Worm (Caenorhabditis elegans) whole organism, L4/young adult: ENCODE results near the gene his-60.

Experiments used
- W03F9.2 ChIP-seq: fragments of 150-350 bp; optimal IDR thresholded peaks from 2 replicates; lab custom pipeline; 2014; ENCODE audit warnings: missing biosample characterization, missing genetic modification characterization
- dao-5 ChIP-seq: sonication (generic microtip); optimal IDR thresholded peaks from 2 replicates; lab custom pipeline; 2016; ENCODE audit warnings: missing genotype, missing genetic modification characterization, moderate library complexity, missing compliant biosample characterization
- him-1 ChIP-seq: sonication (generic microtip); optimal IDR thresholded peaks from 2 replicates; lab custom pipeline; 2016; ENCODE audit warnings: missing genotype, missing genetic modification reagents, missing genetic modification characterization, missing compliant biosample characterization

The his-60 gene

DNA sequence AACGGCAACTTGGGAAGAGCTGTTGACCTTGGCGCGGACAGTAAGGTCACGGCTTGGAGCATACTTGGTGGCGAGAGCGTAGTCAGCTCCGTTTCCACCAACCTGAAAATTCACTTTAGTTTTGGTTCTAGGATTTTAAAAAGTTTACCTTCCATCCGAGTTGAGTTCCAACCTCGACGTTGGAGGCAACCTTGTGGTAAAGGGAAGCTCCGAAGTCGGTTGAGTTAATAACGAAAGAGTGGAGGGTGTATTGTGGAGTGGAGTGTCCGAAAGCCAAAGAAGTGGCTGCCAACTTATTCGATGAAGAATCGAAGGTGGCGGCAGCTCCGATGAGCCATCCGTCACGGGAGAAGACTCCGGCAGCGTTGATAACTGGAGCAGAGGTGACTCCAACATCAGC, 18.9 kb upstream of the his-60 start:
- TF ChIP-seq dao-5 (tag; lab: Kevin White, UChicago) = no peak
- no peak for TF ChIP-seq him-1 (tag; lab: Kevin White, UChicago)
- no peak for TF ChIP-seq W03F9.2

DNA sequence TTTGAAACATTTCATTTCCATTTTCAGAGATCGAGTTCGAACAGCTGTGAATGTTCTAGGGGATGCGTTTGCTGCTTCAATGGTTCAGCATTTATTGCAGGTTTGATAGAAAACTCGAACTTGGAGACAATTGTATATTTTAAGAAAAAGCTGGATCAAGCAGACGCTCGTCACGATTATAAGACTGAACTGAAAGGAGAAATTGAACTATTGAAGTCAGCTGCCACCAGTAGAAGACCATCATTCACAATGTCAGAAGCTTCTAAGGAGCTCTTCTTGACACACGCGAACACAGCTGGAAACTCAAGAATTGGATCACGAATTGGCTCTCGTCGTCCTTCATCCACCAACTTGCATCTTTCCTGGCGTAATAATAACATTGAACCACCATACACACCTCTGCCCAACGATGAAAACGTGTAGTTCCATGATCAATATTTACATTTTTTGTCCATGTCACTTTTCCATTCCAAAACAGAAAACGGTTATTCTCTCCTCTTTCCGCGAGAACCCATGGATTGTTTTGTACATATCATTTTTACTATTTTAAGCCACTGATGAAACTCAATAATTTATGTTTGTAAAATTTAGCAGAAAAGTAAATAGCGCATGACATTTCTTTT, 18.2 kb upstream of the his-60 start:
- TF ChIP-seq W03F9.2 (no peak), dao-5 (tag; lab: Kevin White, UChicago) (no peak), him-1 (tag; lab: Kevin White, UChicago) (no peak)

DNA sequence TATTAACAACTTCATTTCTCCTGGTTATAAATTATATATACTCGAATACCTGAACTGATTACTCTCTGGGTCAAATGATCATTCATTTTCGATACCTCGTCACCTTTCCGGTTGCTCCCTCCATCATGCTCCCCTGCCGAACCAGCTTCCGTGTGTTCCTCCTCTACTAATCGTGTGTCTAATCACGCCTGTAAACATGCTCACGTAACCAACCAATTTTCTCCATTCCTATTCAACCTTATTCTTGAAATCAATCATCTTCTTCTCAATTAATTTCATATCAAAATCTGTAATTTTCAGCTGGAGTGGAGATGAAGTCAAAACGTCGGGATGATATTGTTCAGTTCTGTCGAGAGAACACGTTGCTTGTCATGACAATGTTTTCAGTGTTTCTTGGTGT, 15.5 kb upstream of the his-60 start, which contains the start of gene glt-6:
Gene glt-6, plus strand, starts transcription at position 301 of the 400 bp plus-strand sequence.
- TF ChIP-seq W03F9.2 (no peak), him-1 (tag; lab: Kevin White, UChicago) (no peak), dao-5 (tag; lab: Kevin White, UChicago) (no peak)

DNA sequence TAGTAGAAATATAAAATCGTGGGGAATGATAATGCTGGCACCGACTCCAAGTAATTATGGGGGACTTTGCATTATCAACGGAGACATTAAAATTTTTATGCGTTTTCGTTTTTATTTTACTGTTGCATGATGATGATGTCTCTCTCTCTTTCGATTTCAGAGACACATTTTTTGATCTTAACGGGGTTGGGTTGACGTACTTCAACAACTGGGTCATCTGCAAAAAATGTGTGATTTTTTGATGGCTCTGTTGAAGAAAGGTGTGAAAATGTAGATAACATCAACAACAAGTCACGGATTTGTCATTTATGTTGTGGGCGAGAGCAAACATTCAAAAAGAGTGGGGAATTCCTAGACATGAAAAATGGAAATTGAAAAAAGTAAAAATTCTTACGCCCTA, 13.5 kb upstream of the his-60 start, which contains the start of gene F55G1.15:
Gene F55G1.15, minus strand, starts transcription at position 101 of the 400 bp plus-strand sequence.
- no peak for TF ChIP-seq him-1 (tag; lab: Kevin White, UChicago)
- no peak for TF ChIP-seq dao-5 (tag; lab: Kevin White, UChicago)
- TF ChIP-seq W03F9.2 = no peak

DNA sequence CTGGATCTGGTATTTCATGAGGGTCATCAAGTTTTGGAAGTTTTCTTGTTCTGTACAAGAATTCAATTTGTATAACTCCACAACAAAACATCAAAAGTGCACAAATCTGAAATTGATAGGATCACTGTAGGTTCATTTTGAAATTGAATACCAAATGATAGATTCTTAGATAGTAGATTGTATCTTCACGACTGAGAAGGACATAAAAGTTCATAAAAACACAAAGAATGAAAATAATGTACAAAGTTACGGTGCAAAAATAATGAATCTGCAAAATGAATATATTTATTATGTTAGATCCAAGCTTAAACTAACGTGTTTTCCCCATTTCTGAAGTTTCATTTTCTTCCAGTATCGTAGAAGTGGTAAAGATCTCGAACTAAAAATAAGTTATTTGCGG, 13.1 kb upstream of the his-60 start:
- TF ChIP-seq dao-5 (tag; lab: Kevin White, UChicago) = no peak
- TF ChIP-seq him-1 (tag; lab: Kevin White, UChicago) = no peak
- TF ChIP-seq W03F9.2 = no peak

DNA sequence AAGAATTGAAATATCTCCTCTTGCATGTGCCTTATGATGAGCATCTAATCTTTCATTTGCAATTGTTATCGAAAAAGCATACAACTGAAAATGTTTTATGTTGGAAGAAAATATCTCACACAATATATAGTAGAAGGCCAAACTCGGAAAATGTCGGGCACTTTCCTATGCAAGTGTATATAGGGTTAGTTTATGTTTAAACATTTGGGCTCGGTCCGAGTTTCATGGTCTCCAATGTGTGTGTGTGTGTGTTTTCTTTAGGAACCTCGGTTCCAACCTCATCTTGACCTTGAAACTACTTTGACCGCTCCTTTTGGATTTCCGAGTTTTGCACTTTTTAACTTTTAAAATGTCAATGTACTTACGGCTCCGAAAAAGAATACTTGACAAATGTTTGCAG, 11.5 kb upstream of the his-60 start:
- TF ChIP-seq him-1 (tag; lab: Kevin White, UChicago) (no peak), W03F9.2 (no peak), dao-5 (tag; lab: Kevin White, UChicago) (no peak)

DNA sequence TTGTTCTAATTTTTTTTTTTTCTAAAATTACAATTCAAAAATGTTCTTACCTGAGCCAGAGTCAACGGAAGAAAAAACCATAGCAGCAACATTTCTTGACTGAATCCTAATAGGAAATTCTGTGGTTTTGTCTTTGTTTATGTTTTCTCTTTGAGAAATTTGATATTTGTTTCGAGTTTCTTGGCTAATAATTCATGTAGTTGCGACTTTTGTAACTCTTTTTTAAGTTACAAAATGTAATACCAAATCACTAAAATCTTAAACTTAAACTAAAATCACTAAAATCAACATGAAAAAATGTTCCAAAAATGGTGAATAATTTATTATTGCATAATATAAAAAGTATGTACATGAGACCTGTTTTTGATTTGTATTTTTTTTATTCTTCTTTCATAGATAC, 10.0 kb upstream of the his-60 start, which contains the start of gene egas-4:
Gene egas-4, minus strand, starts transcription at position 101 of the 400 bp plus-strand sequence.
- TF ChIP-seq him-1 (tag; lab: Kevin White, UChicago) (no peak), W03F9.2 (no peak), dao-5 (tag; lab: Kevin White, UChicago) (no peak)

DNA sequence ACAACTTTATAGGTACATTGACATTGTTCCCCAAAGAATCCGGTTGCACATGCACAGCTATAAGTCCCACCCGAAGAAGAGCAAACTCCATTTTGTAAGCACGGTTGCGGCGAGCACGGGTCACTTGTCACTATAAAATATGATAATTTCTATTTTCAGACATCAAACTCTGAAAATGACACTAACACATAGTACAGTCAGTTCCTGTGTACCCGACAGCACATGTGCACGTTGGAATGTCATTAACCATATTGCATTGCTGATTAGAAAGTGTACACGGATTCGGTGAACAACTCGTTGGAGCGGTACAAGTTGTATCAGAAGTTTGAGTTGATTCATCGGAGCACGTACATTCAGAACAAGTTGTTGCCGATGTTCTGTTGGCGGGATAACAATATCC, 9.4 kb upstream of the his-60 start:
- no peak for TF ChIP-seq W03F9.2
- no peak for TF ChIP-seq dao-5 (tag; lab: Kevin White, UChicago)
- TF ChIP-seq him-1 (tag; lab: Kevin White, UChicago) = no peak

DNA sequence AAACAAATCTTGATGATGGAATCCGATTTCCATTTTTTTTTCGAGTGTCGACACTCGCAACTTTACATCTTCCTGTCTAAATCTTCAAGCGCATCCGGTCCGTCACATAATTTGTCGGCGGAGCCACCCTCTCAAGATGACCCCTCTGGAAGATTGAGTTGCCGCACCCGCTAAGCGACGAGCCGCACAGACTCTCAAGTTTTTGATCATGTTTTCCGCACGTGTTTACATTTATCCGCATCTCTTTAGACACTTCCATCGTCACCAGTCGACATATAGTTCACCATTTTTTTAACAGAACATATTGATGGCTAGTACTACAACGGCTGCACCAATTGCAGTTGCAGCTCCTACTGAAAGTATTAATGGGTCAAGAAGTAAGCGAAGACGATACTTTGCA, 3.7 kb upstream of the his-60 start, which contains the start of gene F55G1.1:
Gene F55G1.1, plus strand, starts transcription at position 301 of the 400 bp plus-strand sequence.
- no peak for TF ChIP-seq dao-5 (tag; lab: Kevin White, UChicago)
- TF ChIP-seq him-1 (tag; lab: Kevin White, UChicago) = no peak
- TF ChIP-seq W03F9.2 = no peak

DNA sequence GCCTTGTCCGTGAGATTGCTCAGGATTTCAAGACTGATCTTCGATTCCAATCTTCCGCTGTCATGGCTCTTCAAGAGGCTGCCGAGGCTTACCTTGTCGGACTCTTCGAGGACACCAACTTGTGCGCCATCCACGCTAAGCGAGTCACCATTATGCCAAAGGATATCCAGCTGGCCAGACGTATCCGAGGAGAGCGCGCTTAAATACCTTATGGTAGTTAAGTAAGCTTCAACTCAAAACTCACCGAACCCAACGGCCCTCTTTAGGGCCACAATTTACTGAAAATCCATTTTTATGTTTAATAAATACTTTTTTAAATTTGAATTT, 628 bp upstream of the his-60 start:
- no peak for TF ChIP-seq him-1 (tag; lab: Kevin White, UChicago)
- no peak for TF ChIP-seq W03F9.2
- TF ChIP-seq dao-5 (tag; lab: Kevin White, UChicago) = no peak

DNA sequence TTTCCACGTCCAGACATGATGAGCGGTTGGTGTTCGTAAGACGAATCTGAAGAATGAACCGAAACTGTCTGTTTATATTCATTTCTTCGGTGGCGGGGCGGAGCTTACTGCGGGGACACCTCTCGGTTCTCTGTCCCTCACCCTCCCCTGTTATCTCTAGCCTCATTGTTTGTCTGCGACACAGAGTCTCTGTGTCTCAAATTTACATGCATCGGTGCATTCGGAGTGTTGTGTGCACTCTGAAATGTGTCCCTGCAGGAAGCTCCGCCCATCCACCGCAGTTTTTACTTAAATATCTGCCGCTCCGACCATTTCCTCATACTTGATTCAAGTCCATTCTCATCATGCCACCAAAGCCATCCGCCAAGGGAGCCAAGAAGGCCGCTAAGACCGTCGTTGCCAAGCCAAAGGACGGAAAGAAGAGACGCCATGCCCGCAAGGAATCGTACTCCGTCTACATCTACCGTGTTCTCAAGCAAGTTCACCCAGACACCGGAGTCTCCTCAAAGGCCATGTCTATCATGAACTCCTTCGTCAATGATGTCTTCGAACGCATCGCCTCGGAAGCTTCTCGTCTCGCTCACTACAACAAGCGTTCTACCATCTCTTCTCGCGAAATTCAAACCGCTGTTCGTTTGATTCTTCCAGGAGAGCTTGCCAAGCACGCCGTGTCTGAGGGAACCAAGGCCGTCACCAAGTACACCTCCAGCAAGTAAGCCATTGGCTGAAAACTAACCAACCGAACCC, 1.4 kb downstream of the his-60 start, which contains the start of the genes his-61 and his-62:
Gene his-61, minus strand, starts transcription at position 17 of the 747 bp plus-strand sequence.
Gene his-62, plus strand, starts transcription at position 345 of the 747 bp plus-strand sequence.
- TF ChIP-seq him-1 (tag; lab: Kevin White, UChicago) (no peak), W03F9.2 (no peak), dao-5 (tag; lab: Kevin White, UChicago) (no peak)

DNA sequence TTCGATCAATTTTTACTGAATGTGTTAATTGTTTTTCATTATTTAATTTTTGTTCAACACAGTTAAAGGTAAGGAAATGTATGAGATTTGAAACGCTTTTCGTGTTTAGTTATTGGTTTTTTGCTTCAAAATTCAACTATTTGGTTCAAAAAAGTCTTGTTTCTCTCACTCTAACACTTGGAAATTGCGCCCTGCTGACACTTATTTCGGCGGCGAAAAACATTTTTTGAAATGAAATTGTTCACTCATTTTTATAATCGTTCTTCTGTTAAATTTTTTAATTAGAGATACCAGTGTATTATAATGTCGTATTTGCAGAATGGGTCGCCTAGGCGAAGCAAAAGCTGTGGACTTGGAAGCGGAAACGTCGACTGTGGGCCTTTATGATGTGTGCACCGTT, 9.7 kb downstream of the his-60 start, which contains the start of gene rod-1:
Gene rod-1, plus strand, starts transcription at position 319 of the 400 bp plus-strand sequence.
- TF ChIP-seq dao-5 (tag; lab: Kevin White, UChicago) (no peak), W03F9.2 (no peak), him-1 (tag; lab: Kevin White, UChicago) (no peak)

DNA sequence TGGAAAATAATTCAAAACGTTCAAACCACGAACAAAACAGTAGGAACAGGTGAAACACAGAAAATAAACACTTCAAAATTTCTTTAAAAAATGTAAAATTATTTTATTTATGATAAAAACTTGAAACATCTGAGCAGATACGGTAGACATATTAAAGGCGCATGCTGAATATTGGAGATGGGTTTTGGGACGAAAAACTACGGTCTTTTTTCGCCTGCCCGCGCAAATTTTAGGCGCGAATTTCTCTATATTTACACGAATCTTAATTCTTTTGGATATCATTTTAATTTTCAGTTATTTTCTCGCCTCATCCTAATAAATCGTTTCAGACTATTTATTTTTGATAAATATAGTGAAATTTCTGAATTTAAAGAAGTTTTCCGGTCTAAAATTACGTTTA, 10.1 kb downstream of the his-60 start:
- no peak for TF ChIP-seq W03F9.2
- no peak for TF ChIP-seq him-1 (tag; lab: Kevin White, UChicago)
- TF ChIP-seq dao-5 (tag; lab: Kevin White, UChicago) = no peak

DNA sequence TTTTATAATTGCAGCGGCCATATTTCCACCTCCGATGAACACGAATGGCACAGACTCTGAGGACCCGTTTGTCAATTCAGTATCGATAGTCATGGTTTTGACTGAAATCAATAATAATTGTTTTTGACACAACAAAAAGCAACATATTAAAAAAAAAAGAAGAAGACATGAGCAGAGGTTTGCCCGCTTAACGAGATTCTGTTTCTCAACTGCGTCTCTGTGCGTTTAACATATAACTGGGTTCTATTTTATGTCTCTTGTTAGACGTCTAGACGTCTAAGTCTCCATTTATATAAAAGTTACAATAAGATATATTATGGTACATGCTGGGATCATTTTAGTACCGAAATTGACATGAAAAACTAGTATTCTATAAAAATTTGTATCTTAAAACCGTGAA, 10.6 kb downstream of the his-60 start, which contains the start of gene pycr-4:
Gene pycr-4, minus strand, starts transcription at position 101 of the 400 bp plus-strand sequence.
- TF ChIP-seq him-1 (tag; lab: Kevin White, UChicago) (no peak), W03F9.2 (no peak), dao-5 (tag; lab: Kevin White, UChicago) (no peak)
